Worm (Caenorhabditis elegans) whole organism, young adult: ENCODE measurements around the gene rrf-3.

Experiments
- B0035.1 ChIP-seq: sonication (generic microtip); optimal IDR thresholded peaks from 2 replicates; lab custom pipeline; 2016; ENCODE audit warnings: missing genetic modification characterization, mild to moderate bottlenecking, missing compliant biosample characterization, missing genotype, missing genetic modification reagents
- ZK185.1 ChIP-seq: sonication (generic microtip); optimal IDR thresholded peaks from 2 replicates; lab custom pipeline; 2016; ENCODE audit warnings: mild to moderate bottlenecking, missing genetic modification characterization, missing compliant biosample characterization; ENCODE audit not compliant: poor library complexity, severe bottlenecking
- akir-1 ChIP-seq: fragments of 200-800 bp; sonication (Bioruptor generic); optimal IDR thresholded peaks from 2 replicates; lab custom pipeline; 2018; ENCODE audit warnings: mild to moderate bottlenecking, missing genetic modification characterization, moderate library complexity, missing compliant biosample characterization
- ama-1 ChIP-seq, 3 experiments: fragments of 150-350 bp in 1 of 3; sonication (generic microtip) in 2 of 3; optimal IDR thresholded peaks; 2 replicates each; lab custom pipeline; 2014 to 2018; ENCODE audit warnings: missing biosample characterization in 2 of 3, missing genetic modification characterization in 2 of 3, missing genetic modification reagents in 2 of 3
- attf-3 ChIP-seq: fragments of 200-800 bp; sonication (Bioruptor generic); conservative IDR thresholded peaks from 2 replicates; pipeline ENCODE4 v1.3.6; 2022; ENCODE audit warnings: missing genetic modification reagents, missing genetic modification characterization, missing compliant biosample characterization
- attf-6 ChIP-seq: fragments of 200-800 bp; sonication (Bioruptor generic); IDR thresholded peaks from 2 replicates; pipeline ENCODE4 v1.3.6; 2022; ENCODE audit warnings: missing genetic modification reagents, missing genetic modification characterization, missing compliant biosample characterization
- ceh-27 ChIP-seq: fragments of 200-800 bp; sonication (Bioruptor generic); optimal IDR thresholded peaks from 2 replicates; lab custom pipeline; 2018; ENCODE audit warnings: mild to moderate bottlenecking, missing genetic modification characterization, moderate library complexity, missing compliant biosample characterization
- hlh-26 ChIP-seq: fragments of 200-800 bp; sonication (Bioruptor generic); conservative IDR thresholded peaks from 2 replicates; pipeline ENCODE4 v1.3.6; 2022; ENCODE audit warnings: missing genetic modification reagents, missing genetic modification characterization, missing compliant biosample characterization
- let-526 ChIP-seq: fragments of 200-800 bp; sonication (Bioruptor generic); IDR thresholded peaks from 2 replicates; pipeline ENCODE4 v1.3.6; 2022; ENCODE audit warnings: missing genetic modification reagents, missing genetic modification characterization, missing compliant biosample characterization
- lsl-1 ChIP-seq: fragments of 200-800 bp; sonication (Bioruptor generic); optimal IDR thresholded peaks from 2 replicates; lab custom pipeline; 2018; ENCODE audit warnings: mild to moderate bottlenecking, missing genetic modification characterization, moderate library complexity, missing compliant biosample characterization
- nhr-27 ChIP-seq: fragments of 200-800 bp; sonication (Bioruptor generic); optimal IDR thresholded peaks from 2 replicates; lab custom pipeline; 2018; ENCODE audit warnings: mild to moderate bottlenecking, missing genetic modification characterization, moderate library complexity, missing compliant biosample characterization

DNA sequence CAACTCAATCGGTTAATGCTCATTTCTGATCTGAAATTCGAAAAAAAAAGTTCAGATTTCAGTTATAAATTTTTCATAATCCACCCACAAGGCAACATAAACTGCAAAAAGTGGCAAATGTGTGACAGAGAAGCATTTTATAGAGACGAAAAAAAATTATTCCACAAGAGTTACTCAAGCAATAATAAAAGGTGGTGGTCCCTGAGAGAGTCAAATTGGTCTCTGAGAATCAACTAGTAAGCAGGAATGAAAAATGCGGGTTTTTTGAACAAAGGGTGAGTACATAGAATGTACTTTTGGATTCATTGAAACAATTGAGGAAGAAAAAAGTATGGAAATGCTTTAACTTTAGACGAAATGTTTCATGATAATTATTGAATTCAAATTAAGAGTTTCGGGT, 8.1 kb downstream of the rrf-3 start, which contains the start of gene T05C12.11:
- no peak for TF ChIP-seq akir-1
- TF ChIP-seq let-526 = no peak
- no peak for TF ChIP-seq ceh-27 (GFP tag; lab: Kevin White, UChicago)
- no peak for TF ChIP-seq hlh-26 (GFP tag; lab: Robert Waterston, UW)
- TF ChIP-seq ama-1 (optimal IDR thresholded peaks at IDR 0.05; lab: Kevin White, UChicago) = no peak
- TF ChIP-seq ama-1 (GFP tag; optimal IDR thresholded peaks at IDR 0.05; lab: Kevin White, UChicago) = no peak
- TF ChIP-seq lsl-1 (GFP tag; lab: Kevin White, UChicago) = no peak
- TF ChIP-seq ZK185.1 = no peak
- no peak for TF ChIP-seq attf-3
- TF ChIP-seq nhr-27 = no peak
- no peak for TF ChIP-seq attf-6 (GFP tag; lab: Robert Waterston, UW)
- TF ChIP-seq B0035.1 (tag; lab: Kevin White, UChicago) = no peak
